Worm (Caenorhabditis elegans): ENCODE measurements around the gene nxf-2.

DNA sequence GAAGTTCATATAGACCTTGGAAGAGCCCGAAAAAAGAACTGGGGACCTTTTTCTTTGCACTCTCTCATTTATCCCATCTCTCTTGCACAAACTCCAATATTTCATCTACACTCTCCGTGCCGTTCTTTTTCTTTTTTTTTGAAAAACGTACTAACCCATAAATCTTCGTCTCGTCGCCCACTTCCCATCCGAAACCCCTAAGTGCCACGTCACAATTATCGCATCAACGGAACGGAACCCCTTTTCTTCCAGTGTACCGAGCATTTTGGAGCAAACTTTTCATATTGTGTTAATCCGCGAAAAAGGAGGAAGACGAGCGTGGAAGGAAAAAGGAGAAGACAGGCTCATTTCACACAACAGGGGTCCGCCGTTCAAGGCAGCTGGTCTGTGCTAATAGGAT, 48.2 kb downstream of the nxf-2 start:
- TF ChIP-seq elt-1 (tag; optimal IDR thresholded peaks at IDR 0.05; ENCODE audit: borderline replicate concordance, insufficient read depth), result no peak
- no peak for TF ChIP-seq nhr-12 (tag; optimal IDR thresholded peaks at IDR 0.05)
- no peak for TF ChIP-seq sptf-1 (tag; optimal IDR thresholded peaks at IDR 0.05)
- TF ChIP-seq unc-39 (tag; optimal IDR thresholded peaks at IDR 0.05), result no peak
- no peak for TF ChIP-seq snpc-4 (tag; optimal IDR thresholded peaks at IDR 0.05)
- TF ChIP-seq mab-5 (tag; optimal IDR thresholded peaks at IDR 0.05), result no peak
- no peak for TF ChIP-seq pha-4 (tag; optimal IDR thresholded peaks at IDR 0.05)

Measured in whole organism, mixed stage, embryonic.